Worm (Caenorhabditis elegans) whole organism, midembryonic: ENCODE results near the gene W09G12.9.

Source experiments
- cog-1 ChIP-seq: sonication (generic microtip); optimal IDR thresholded peaks from 2 replicates; lab custom pipeline; 2016; ENCODE audit warnings: missing genetic modification characterization, missing compliant biosample characterization
- flt-1 ChIP-seq: fragments of 200-800 bp; sonication (Bioruptor generic); IDR thresholded peaks from 2 replicates; pipeline ENCODE4 v1.3.6; 2022; ENCODE audit warnings: missing genetic modification characterization, missing compliant biosample characterization
- tab-1 ChIP-seq: fragments of 200-800 bp; sonication (Bioruptor generic); IDR thresholded peaks from 2 replicates; pipeline ENCODE4 v1.3.6; 2022; ENCODE audit warnings: missing genetic modification characterization, missing compliant biosample characterization

- no peak for TF ChIP-seq tab-1 (GFP tag; lab: Robert Waterston, UW)
- no peak for TF ChIP-seq flt-1
- TF ChIP-seq cog-1 (tag; lab: Kevin White, UChicago) = no peak
Measured at ce11 chrIV:1266138-1266537, 49.7 kb downstream of the W09G12.9 start.
